Worm (Caenorhabditis elegans): Measurements from ENCODE around the gene F53F4.11.
A peak's percentile ranks its signal among the peaks of the same experiment; 100 is the strongest.

The F53F4.11 gene

DNA sequence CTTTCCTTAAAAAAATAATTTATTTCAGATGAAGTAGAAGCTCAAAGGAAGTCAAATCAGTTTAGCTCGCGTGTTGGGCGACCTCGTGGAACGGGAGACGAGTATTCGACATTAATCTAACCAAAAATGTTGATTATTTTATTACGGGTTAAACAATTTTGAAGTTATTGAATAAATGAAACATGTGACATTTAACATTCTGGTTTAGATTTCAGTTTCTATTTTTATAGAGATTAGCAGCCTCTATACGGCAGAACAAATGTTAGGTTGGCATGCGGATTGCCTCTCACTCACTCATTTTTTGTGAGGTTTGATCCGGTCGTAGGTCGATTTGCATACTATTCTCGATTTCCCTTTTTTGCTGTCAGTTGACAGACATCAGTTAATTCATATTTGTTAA is 39.8 kb downstream of the F53F4.11 start, which contains the start of gene F53F4.1:
Gene F53F4.1 (plus strand): TSS at position 301 of the 400 bp plus-strand sequence.
- TF ChIP-seq sox-2 (GFP tag; IDR thresholded peaks at IDR 0.05) (no peak), ama-1 (optimal IDR thresholded peaks at IDR 0.05) (no peak), tbx-7 (tag; optimal IDR thresholded peaks at IDR 0.05) (no peak)

DNA sequence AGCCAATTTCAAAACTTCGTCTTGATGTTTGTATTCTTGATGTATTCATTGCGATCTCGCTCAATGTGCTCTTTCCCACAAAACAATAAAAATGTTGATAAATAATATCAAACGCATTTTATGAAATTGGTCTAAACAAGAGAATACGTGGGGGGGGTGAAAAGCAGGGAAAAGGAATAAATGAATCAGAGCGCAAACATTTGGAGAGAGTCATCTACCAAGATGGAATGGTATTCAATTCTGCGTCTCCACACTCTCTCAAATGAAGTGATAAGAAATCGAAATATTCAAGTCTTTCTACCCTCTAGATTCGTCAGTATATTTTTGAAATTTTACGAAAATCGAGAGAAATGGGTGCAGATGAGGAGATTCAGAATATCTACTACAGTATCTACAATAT is 43.6 kb downstream of the F53F4.11 start, which contains the start of gene C50B8.5:
Gene C50B8.5 (plus strand): TSS at position 273 of the 400 bp plus-strand sequence.
- TF ChIP-seq sox-2 (GFP tag; IDR thresholded peaks at IDR 0.05) (no peak), dve-1 (tag; optimal IDR thresholded peaks at IDR 0.05) (peak; percentile 4)

DNA sequence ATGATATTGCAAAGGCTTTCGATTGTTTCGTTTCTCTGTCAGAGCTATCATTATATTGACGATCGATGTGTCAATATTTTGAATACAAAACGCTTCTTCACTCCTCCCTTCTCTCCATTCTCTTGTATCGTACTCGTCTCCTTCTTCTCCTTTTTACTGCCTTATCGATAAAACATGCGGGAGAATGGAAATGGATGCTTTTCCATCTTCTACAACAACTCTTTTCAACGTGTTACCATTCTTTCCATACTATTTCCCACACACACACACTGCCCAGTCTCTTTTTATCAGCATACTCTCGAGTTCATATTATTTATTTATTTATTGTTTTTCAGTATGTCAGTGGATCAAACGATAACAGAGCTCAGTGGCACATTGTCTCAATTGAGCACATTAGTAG is 45.7 kb downstream of the F53F4.11 start, which contains the start of gene C50B8.6:
Gene C50B8.6 (plus strand): TSS at position 336 of the 400 bp plus-strand sequence.
- TF ChIP-seq sox-4 (tag; optimal IDR thresholded peaks at IDR 0.05), result no peak
- no peak for TF ChIP-seq sox-2 (GFP tag; IDR thresholded peaks at IDR 0.05)
- no peak for TF ChIP-seq ceh-24 (tag; optimal IDR thresholded peaks at IDR 0.05)
- no peak for TF ChIP-seq ceh-48 (tag; optimal IDR thresholded peaks at IDR 0.05)
- no peak for TF ChIP-seq rnt-1 (tag; optimal IDR thresholded peaks at IDR 0.05)
- TF ChIP-seq sdc-2 (tag; optimal IDR thresholded peaks at IDR 0.05), result no peak
- TF ChIP-seq elt-4 (tag; optimal IDR thresholded peaks at IDR 0.05), result no peak
- TF ChIP-seq unc-86 (tag; optimal IDR thresholded peaks at IDR 0.05), result no peak
- no peak for TF ChIP-seq ref-2 (tag; optimal IDR thresholded peaks at IDR 0.05)
- no peak for TF ChIP-seq pha-4 (tag; optimal IDR thresholded peaks at IDR 0.05)
- no peak for TF ChIP-seq C08G9.2 (tag; optimal IDR thresholded peaks at IDR 0.05)
- TF ChIP-seq tbx-7 (tag; optimal IDR thresholded peaks at IDR 0.05), result no peak
- TF ChIP-seq ttx-3 (tag; optimal IDR thresholded peaks at IDR 0.05), result no peak
- no peak for TF ChIP-seq F13H6.1 (tag; optimal IDR thresholded peaks at IDR 0.05)
- TF ChIP-seq che-1 (tag; optimal IDR thresholded peaks at IDR 0.05), result no peak
- TF ChIP-seq dmd-4 (tag; optimal IDR thresholded peaks at IDR 0.05; ENCODE audit: borderline replicate concordance), result no peak
- no peak for TF ChIP-seq odd-2 (tag; optimal IDR thresholded peaks at IDR 0.05)
- no peak for TF ChIP-seq fkh-6 (tag; optimal IDR thresholded peaks at IDR 0.05)
- TF ChIP-seq ztf-16 (tag; optimal IDR thresholded peaks at IDR 0.05), result no peak

- TF ChIP-seq hlh-30 (tag; optimal IDR thresholded peaks at IDR 0.05; ENCODE audit: insufficient read depth) (no peak), ceh-18 (tag; optimal IDR thresholded peaks at IDR 0.05) (no peak), C08G9.2 (tag; optimal IDR thresholded peaks at IDR 0.05) (no peak), dve-1 (tag; optimal IDR thresholded peaks at IDR 0.05) (no peak), unc-86 (tag; optimal IDR thresholded peaks at IDR 0.05) (no peak), lin-11 (tag; optimal IDR thresholded peaks at IDR 0.05) (no peak), tbx-7 (tag; optimal IDR thresholded peaks at IDR 0.05) (no peak), ceh-22 (tag; optimal IDR thresholded peaks at IDR 0.05) (no peak), madf-2 (tag; optimal IDR thresholded peaks at IDR 0.05) (no peak), pqm-1 (tag; optimal IDR thresholded peaks at IDR 0.05) (no peak), nhr-11 (tag; optimal IDR thresholded peaks at IDR 0.05) (no peak), elt-4 (tag; optimal IDR thresholded peaks at IDR 0.05) (no peak), hlh-15 (tag; optimal IDR thresholded peaks at IDR 0.05) (no peak)
Measured at ce11 chrV:13577463-13577862, 46.9 kb downstream of the F53F4.11 start.

DNA sequence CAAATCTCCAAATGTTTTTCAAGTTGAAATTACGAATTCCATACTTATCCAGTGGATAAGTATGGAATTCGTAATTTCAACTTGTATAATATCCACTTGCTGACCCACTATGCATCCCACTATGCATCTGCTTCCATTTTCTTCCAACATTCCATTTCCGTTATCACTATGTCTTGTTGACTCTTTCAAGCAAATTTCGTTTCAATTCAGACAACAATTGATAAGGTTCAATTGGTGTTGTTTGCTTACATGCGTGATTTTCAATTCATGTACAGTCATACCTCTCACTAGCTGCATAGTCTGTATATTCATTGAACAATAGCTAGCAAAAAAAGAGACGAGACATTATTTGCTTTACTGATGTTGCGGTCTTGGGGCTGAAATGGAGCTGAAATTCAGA is 47.5 kb downstream of the F53F4.11 start:
- no peak for TF ChIP-seq nfya-1 (tag; optimal IDR thresholded peaks at IDR 0.05)
- TF ChIP-seq dve-1 (tag; optimal IDR thresholded peaks at IDR 0.05), result no peak

ce11 chrV:13575866-13576265 is 48.5 kb downstream of the F53F4.11 start:
- TF ChIP-seq gmeb-2 (tag; optimal IDR thresholded peaks at IDR 0.05) (no peak), tbx-2 (tag; optimal IDR thresholded peaks at IDR 0.05) (peak; percentile 13), K09A11.1 (tag; optimal IDR thresholded peaks at IDR 0.05; ENCODE audit: insufficient read depth) (no peak), pha-2 (tag; optimal IDR thresholded peaks at IDR 0.05) (peak; percentile 36), ceh-19 (GFP tag; optimal IDR thresholded peaks at IDR 0.05) (peak; percentile 70), sox-4 (tag; optimal IDR thresholded peaks at IDR 0.05) (no peak), unc-55 (GFP tag; optimal IDR thresholded peaks at IDR 0.05) (no peak), ceh-34 (tag; optimal IDR thresholded peaks at IDR 0.05) (peak; percentile 67), T23F11.4 (GFP tag; optimal IDR thresholded peaks at IDR 0.05) (no peak)

Measured in whole organism, late embryonic.